Worm (Caenorhabditis elegans) whole organism, early embryonic: Measurements from ENCODE around the gene chtl-1.

Experiments
- aly-1 ChIP-seq: sonication (generic microtip); optimal IDR thresholded peaks from 2 replicates; lab custom pipeline; 2016; ENCODE audit warnings: missing genetic modification characterization, missing compliant biosample characterization
- ama-1 ChIP-seq: fragments of 150-350 bp; optimal IDR thresholded peaks from 2 replicates; lab custom pipeline; 2014
- ets-7 ChIP-seq: sonication (generic microtip); optimal IDR thresholded peaks from 2 replicates; lab custom pipeline; 2016; ENCODE audit warnings: missing genotype, missing genetic modification characterization, missing compliant biosample characterization
- flt-1 ChIP-seq: fragments of 200-800 bp; sonication (Bioruptor generic); IDR thresholded peaks from 2 replicates; pipeline ENCODE4 v1.3.6; 2022; ENCODE audit warnings: missing genetic modification characterization, missing compliant biosample characterization
- scrt-1 ChIP-seq: fragments of 200-800 bp; sonication (Bioruptor generic); IDR thresholded peaks from 2 replicates; pipeline ENCODE4 v1.3.6; 2022; ENCODE audit warnings: missing genetic modification characterization, missing compliant biosample characterization
- tbx-11 ChIP-seq: fragments of 200-800 bp; sonication (Bioruptor generic); IDR thresholded peaks from 2 replicates; pipeline ENCODE4 v1.3.6; 2022; ENCODE audit warnings: missing genetic modification characterization, missing compliant biosample characterization
- tbx-37 ChIP-seq: fragments of 200-800 bp; sonication (Bioruptor generic); conservative IDR thresholded peaks from 2 replicates; pipeline ENCODE4 v1.3.6; 2022; ENCODE audit warnings: missing genetic modification reagents, missing genetic modification characterization, missing compliant biosample characterization
- tra-4 ChIP-seq: sonication (generic microtip); optimal IDR thresholded peaks from 2 replicates; lab custom pipeline; 2017; ENCODE audit warnings: missing genetic modification characterization, missing compliant biosample characterization

- TF ChIP-seq ama-1 (no peak), flt-1 (no peak), ets-7 (no peak), tra-4 (tag; lab: Kevin White, UChicago) (no peak), tbx-37 (GFP tag; lab: Robert Waterston, UW) (no peak), tbx-11 (GFP tag; lab: Robert Waterston, UW) (no peak), aly-1 (tag; lab: Kevin White, UChicago) (no peak), scrt-1 (GFP tag; lab: Robert Waterston, UW) (no peak)
Measured at ce11 chrX:5364222-5364621, at the start of gene chtl-1.
